Worm (Caenorhabditis elegans) whole organism, L1 larva: ENCODE measurements around the gene Y57G7A.1.

Experiments used
- C16A3.4 ChIP-seq: fragments of 150-350 bp; optimal IDR thresholded peaks from 2 replicates; lab custom pipeline; 2014; ENCODE audit warnings: missing biosample characterization, missing genetic modification characterization
- C34B4.2 ChIP-seq: sonication (generic microtip); optimal IDR thresholded peaks from 2 replicates; lab custom pipeline; 2017; ENCODE audit warnings: mild to moderate bottlenecking, missing genetic modification characterization, missing compliant biosample characterization
- F16B12.6 ChIP-seq: fragments of 150-350 bp; optimal IDR thresholded peaks from 2 replicates; lab custom pipeline; 2014; ENCODE audit warnings: missing biosample characterization, missing genetic modification characterization
- Y116A8C.19 ChIP-seq: sonication (generic microtip); optimal IDR thresholded peaks from 2 replicates; lab custom pipeline; 2016; ENCODE audit warnings: missing compliant biosample characterization, missing genetic modification characterization, borderline replicate concordance
- aha-1 ChIP-seq: fragments of 150-350 bp; optimal IDR thresholded peaks from 2 replicates; lab custom pipeline; 2014; ENCODE audit warnings: missing biosample characterization, missing genetic modification characterization
- aly-2 ChIP-seq: fragments of 150-350 bp; optimal IDR thresholded peaks from 2 replicates; lab custom pipeline; 2014; ENCODE audit warnings: missing biosample characterization, missing genetic modification characterization
- ama-1 ChIP-seq: fragments of 150-350 bp; optimal IDR thresholded peaks from 2 replicates; lab custom pipeline; 2014
- blmp-1 ChIP-seq: fragments of 150-350 bp; optimal IDR thresholded peaks from 2 replicates; lab custom pipeline; 2014; ENCODE audit warnings: missing biosample characterization, missing genetic modification characterization
- ceh-63 ChIP-seq: fragments of 200-800 bp; sonication (Bioruptor generic); optimal IDR thresholded peaks from 2 replicates; lab custom pipeline; 2018; ENCODE audit warnings: mild to moderate bottlenecking, missing genetic modification characterization, missing compliant biosample characterization
- ceh-8 ChIP-seq: fragments of 200-800 bp; sonication (Bioruptor generic); optimal IDR thresholded peaks from 2 replicates; lab custom pipeline; 2018; ENCODE audit warnings: mild to moderate bottlenecking, missing genetic modification characterization, moderate library complexity, missing compliant biosample characterization
- ceh-88 ChIP-seq: fragments of 200-800 bp; sonication (Bioruptor generic); IDR thresholded peaks from 2 replicates; pipeline ENCODE4 v1.3.6; 2022; ENCODE audit warnings: missing genetic modification characterization, missing compliant biosample characterization
- ces-1 ChIP-seq: fragments of 150-350 bp; optimal IDR thresholded peaks from 2 replicates; lab custom pipeline; 2014; ENCODE audit warnings: missing biosample characterization, missing genetic modification reagents, missing genetic modification characterization
- efl-1 ChIP-seq, 4 experiments: fragments of 150-350 bp; optimal IDR thresholded peaks in 3 of 4; peaks in 1 of 4; 1 replicate in 1 of 4; 2 replicates in 3 of 4; lab custom pipeline; 2014; ENCODE audit warnings: missing biosample characterization in 2 of 4, missing genetic modification characterization in 2 of 4, missing genetic modification reagents in 2 of 4
- egl-27 ChIP-seq, 2 experiments: fragments of 150-350 bp in 1 of 2; sonication (generic microtip); optimal IDR thresholded peaks; 3 replicates each; lab custom pipeline; 2017 to 2018; ENCODE audit warnings: missing biosample characterization in 2 of 2, missing genetic modification characterization in 2 of 2, missing genetic modification reagents in 2 of 2
- elt-2 ChIP-seq: sonication (generic microtip); optimal IDR thresholded peaks from 2 replicates; lab custom pipeline; 2016; ENCODE audit warnings: missing genetic modification characterization, mild to moderate bottlenecking, inconsistent platforms, missing compliant biosample characterization, missing genetic modification reagents
- elt-3 ChIP-seq, 6 experiments: fragments of 150-350 bp in 1 of 6; sonication (generic microtip); optimal IDR thresholded peaks; 2 replicates each; lab custom pipeline; 2017 to 2018; ENCODE audit warnings: missing biosample characterization in 6 of 6, missing genetic modification characterization in 6 of 6, inconsistent platforms in 1 of 6
- ets-5 ChIP-seq: fragments of 200-800 bp; sonication (Bioruptor generic); IDR thresholded peaks from 2 replicates; pipeline ENCODE4 v1.3.6; 2022; ENCODE audit warnings: missing genetic modification characterization, missing compliant biosample characterization
- fkh-4 ChIP-seq: sonication (generic microtip); optimal IDR thresholded peaks from 2 replicates; lab custom pipeline; 2016; ENCODE audit warnings: missing compliant biosample characterization, missing genetic modification characterization, borderline replicate concordance
- grh-1 ChIP-seq: fragments of 200-800 bp; sonication (Bioruptor generic); IDR thresholded peaks from 2 replicates; pipeline ENCODE4 v1.3.6; 2022; ENCODE audit warnings: missing genetic modification reagents, missing genetic modification characterization, missing compliant biosample characterization
- hlh-4 ChIP-seq: sonication (generic microtip); optimal IDR thresholded peaks from 2 replicates; lab custom pipeline; 2016; ENCODE audit warnings: mild to moderate bottlenecking, missing genetic modification characterization, missing compliant biosample characterization
- hpl-2 ChIP-seq: fragments of 150-350 bp; optimal IDR thresholded peaks from 2 replicates; lab custom pipeline; 2014; ENCODE audit warnings: missing biosample characterization, missing genetic modification reagents, missing genetic modification characterization
- irx-1 ChIP-seq: sonication (generic microtip); optimal IDR thresholded peaks from 2 replicates; lab custom pipeline; 2016; ENCODE audit warnings: missing genetic modification characterization, missing compliant biosample characterization
- lin-39 ChIP-seq: fragments of 150-350 bp; optimal IDR thresholded peaks from 2 replicates; lab custom pipeline; 2014; ENCODE audit warnings: missing biosample characterization, missing genetic modification reagents, missing genetic modification characterization
- lir-3 ChIP-seq: sonication (generic microtip); optimal IDR thresholded peaks from 2 replicates; lab custom pipeline; 2016; ENCODE audit warnings: mild to moderate bottlenecking, missing genetic modification characterization, moderate library complexity, missing compliant biosample characterization; ENCODE audit not compliant: poor library complexity
- mdl-1 ChIP-seq, 2 experiments: fragments of 150-350 bp; optimal IDR thresholded peaks; 2 replicates each; lab custom pipeline; 2014 to 2017; ENCODE audit warnings: missing biosample characterization in 2 of 2, missing genetic modification characterization in 2 of 2, inconsistent platforms in 1 of 2
- mef-2 ChIP-seq: fragments of 150-350 bp; optimal IDR thresholded peaks from 2 replicates; lab custom pipeline; 2014; ENCODE audit warnings: missing biosample characterization, missing genetic modification characterization
- mep-1 ChIP-seq: fragments of 150-350 bp; optimal IDR thresholded peaks from 2 replicates; lab custom pipeline; 2014; ENCODE audit warnings: missing biosample characterization, missing genetic modification characterization
- nhr-12 ChIP-seq: sonication (generic microtip); optimal IDR thresholded peaks from 2 replicates; lab custom pipeline; 2017; ENCODE audit warnings: missing biosample characterization, missing genetic modification characterization
- nhr-19 ChIP-seq: fragments of 200-800 bp; sonication (Bioruptor generic); conservative IDR thresholded peaks from 2 replicates; pipeline ENCODE4 v1.3.6; 2022; ENCODE audit warnings: missing genetic modification characterization, missing compliant biosample characterization
- nhr-20 ChIP-seq: sonication (generic microtip); optimal IDR thresholded peaks from 2 replicates; lab custom pipeline; 2016; ENCODE audit warnings: mild to moderate bottlenecking, missing genetic modification characterization, missing compliant biosample characterization
- nhr-237 ChIP-seq: fragments of 150-350 bp; optimal IDR thresholded peaks from 2 replicates; lab custom pipeline; 2014; ENCODE audit warnings: missing biosample characterization, missing genetic modification characterization
- nhr-47 ChIP-seq: sonication (generic microtip); optimal IDR thresholded peaks from 2 replicates; lab custom pipeline; 2016; ENCODE audit warnings: mild to moderate bottlenecking, missing genetic modification characterization, moderate library complexity, missing compliant biosample characterization
- nhr-71 ChIP-seq: sonication (generic microtip); optimal IDR thresholded peaks from 2 replicates; lab custom pipeline; 2016; ENCODE audit warnings: mild to moderate bottlenecking, missing genetic modification characterization, moderate library complexity, missing compliant biosample characterization
- nhr-84 ChIP-seq: sonication (generic microtip); optimal IDR thresholded peaks from 2 replicates; lab custom pipeline; 2017; ENCODE audit warnings: missing biosample characterization, missing genetic modification characterization
- nhr-85 ChIP-seq: sonication (generic microtip); peaks from one replicate; lab custom pipeline; 2016; ENCODE audit warnings: missing genetic modification characterization, inconsistent platforms, missing compliant biosample characterization
- nhr-90 ChIP-seq: sonication (generic microtip); optimal IDR thresholded peaks from 2 replicates; lab custom pipeline; 2016; ENCODE audit warnings: mild to moderate bottlenecking, missing genetic modification characterization, missing compliant biosample characterization; ENCODE audit not compliant: poor library complexity
- pax-3 ChIP-seq: fragments of 200-800 bp; sonication (Bioruptor generic); optimal IDR thresholded peaks from 2 replicates; lab custom pipeline; 2018; ENCODE audit warnings: mild to moderate bottlenecking, missing genetic modification characterization, moderate library complexity, missing compliant biosample characterization
- pqm-1 ChIP-seq: sonication (generic microtip); optimal IDR thresholded peaks from 3 replicates; lab custom pipeline; 2017; ENCODE audit warnings: missing biosample characterization, missing genetic modification characterization
- rnt-1 ChIP-seq: sonication (generic microtip); optimal IDR thresholded peaks from 2 replicates; lab custom pipeline; 2016; ENCODE audit warnings: mild to moderate bottlenecking, missing genetic modification characterization, moderate library complexity, missing compliant biosample characterization
- snpc-4 ChIP-seq: fragments of 150-350 bp; optimal IDR thresholded peaks from 2 replicates; lab custom pipeline; 2014; ENCODE audit warnings: missing biosample characterization, missing genetic modification characterization
- snu-23 ChIP-seq: sonication (generic microtip); optimal IDR thresholded peaks from 2 replicates; lab custom pipeline; 2016; ENCODE audit warnings: missing genetic modification characterization, missing compliant biosample characterization
- sptf-1 ChIP-seq: fragments of 150-350 bp; optimal IDR thresholded peaks from 2 replicates; lab custom pipeline; 2014; ENCODE audit warnings: missing biosample characterization, missing genetic modification characterization
- swsn-7 ChIP-seq: sonication (generic microtip); optimal IDR thresholded peaks from 2 replicates; lab custom pipeline; 2016; ENCODE audit warnings: missing genetic modification characterization, missing compliant biosample characterization
- unc-130 ChIP-seq: fragments of 150-350 bp; optimal IDR thresholded peaks from 2 replicates; lab custom pipeline; 2017; ENCODE audit warnings: missing biosample characterization, missing genetic modification characterization, inconsistent platforms
- unc-86 ChIP-seq: sonication (generic microtip); optimal IDR thresholded peaks from 2 replicates; lab custom pipeline; 2016; ENCODE audit warnings: missing genetic modification characterization, missing compliant biosample characterization
- unc-98 ChIP-seq: fragments of 200-800 bp; sonication (Bioruptor generic); IDR thresholded peaks from 2 replicates; pipeline ENCODE4 v1.3.6; 2022; ENCODE audit warnings: missing genetic modification characterization, missing compliant biosample characterization
- vab-15 ChIP-seq: sonication (generic microtip); optimal IDR thresholded peaks from 2 replicates; lab custom pipeline; 2017; ENCODE audit warnings: missing genotype, mild to moderate bottlenecking, missing genetic modification characterization, missing compliant biosample characterization
- xbp-1 ChIP-seq: sonication (generic microtip); optimal IDR thresholded peaks from 2 replicates; lab custom pipeline; 2016; ENCODE audit warnings: missing genetic modification characterization, missing compliant biosample characterization
- zip-4 ChIP-seq: fragments of 200-800 bp; sonication (Bioruptor generic); optimal IDR thresholded peaks from 2 replicates; lab custom pipeline; 2018; ENCODE audit warnings: mild to moderate bottlenecking, missing genetic modification characterization, moderate library complexity, missing compliant biosample characterization
- ztf-11 ChIP-seq, 2 experiments: sonication (generic microtip); optimal IDR thresholded peaks; 2 replicates each; lab custom pipeline; 2016 to 2017; ENCODE audit warnings: missing genetic modification characterization in 2 of 2, missing biosample characterization in 1 of 2, missing compliant biosample characterization in 1 of 2

Y57G7A.1 gene

DNA sequence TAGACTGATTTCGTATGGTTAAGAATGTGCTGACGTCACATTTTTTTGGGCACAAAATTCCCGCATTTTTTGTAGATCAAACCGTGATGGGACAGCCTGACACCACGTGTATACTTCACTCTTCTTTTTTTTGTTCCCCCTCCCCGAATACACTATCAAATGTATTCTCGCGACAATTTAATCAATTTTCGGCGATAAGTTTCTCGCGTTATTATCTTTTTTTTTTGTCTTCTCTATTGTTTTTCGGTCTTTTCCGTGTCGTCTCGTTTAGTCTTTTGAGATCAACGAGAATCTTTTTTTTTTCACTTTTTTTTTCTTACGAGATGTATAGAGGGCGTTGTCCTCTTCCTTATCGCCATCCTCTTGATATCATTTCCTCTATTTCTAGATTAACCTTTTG, 17.0 kb downstream of the Y57G7A.1 start (continued):
- no peak for TF ChIP-seq nhr-84 (tag; lab: Kevin White, UChicago)
- TF ChIP-seq elt-3 (tag; optimal IDR thresholded peaks at IDR 0.05; lab: Kevin White, UChicago): peak in 3 of 6 experiments; percentile 7 to 65 (median 17)
- no peak for TF ChIP-seq egl-27 (tag; optimal IDR thresholded peaks at IDR 0.05; lab: Kevin White, UChicago)
- no peak for TF ChIP-seq aha-1
- no peak for TF ChIP-seq unc-130 (tag; lab: Kevin White, UChicago)

DNA sequence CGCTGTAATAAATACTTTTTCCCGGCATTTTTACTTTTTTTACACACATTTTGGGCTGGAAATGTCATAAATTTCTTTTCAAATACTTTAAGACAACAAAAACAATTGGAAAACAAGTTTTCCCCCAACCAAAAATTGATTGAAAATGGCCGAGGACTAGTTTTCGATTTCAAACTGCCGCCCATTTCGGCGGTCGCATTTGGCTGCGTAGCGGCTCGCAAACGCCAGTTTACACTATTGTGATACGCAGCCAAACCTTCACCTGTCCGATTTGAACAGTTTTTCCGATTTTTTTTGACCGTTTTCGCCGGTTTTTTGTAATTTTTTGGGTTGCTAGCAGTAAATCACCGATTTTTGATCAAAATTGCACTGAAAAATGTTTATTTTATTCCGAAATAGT, 22.1 kb downstream of the Y57G7A.1 start:
- TF ChIP-seq nhr-20 (peak; percentile 96), hlh-4 (tag; lab: Kevin White, UChicago) (no peak), blmp-1 (tag; lab: Kevin White, UChicago) (peak; percentile 88), ets-5 (no peak), unc-130 (tag; lab: Kevin White, UChicago) (peak; percentile 91), fkh-4 (tag; lab: Kevin White, UChicago) (no peak), C16A3.4 (tag; lab: Kevin White, UChicago) (peak; percentile 98), ceh-8 (GFP tag; lab: Kevin White, UChicago) (peak; percentile 86), pqm-1 (tag; lab: Kevin White, UChicago) (peak; percentile 68), lir-3 (tag; lab: Kevin White, UChicago) (peak; percentile 78), nhr-237 (peak; percentile 84), unc-86 (tag; lab: Kevin White, UChicago) (peak; percentile 93), ceh-63 (GFP tag; lab: Kevin White, UChicago) (no peak), grh-1 (GFP tag; lab: Robert Waterston, UW) (peak; percentile 97), nhr-47 (tag; lab: Kevin White, UChicago) (peak; percentile 97), elt-2 (tag; lab: Kevin White, UChicago) (peak; percentile 91), nhr-71 (tag; lab: Kevin White, UChicago) (peak; percentile 98), nhr-90 (tag; lab: Kevin White, UChicago) (peak; percentile 97), nhr-84 (tag; lab: Kevin White, UChicago) (peak; percentile 72), aha-1 (peak; percentile 80), ztf-11 (tag; optimal IDR thresholded peaks at IDR 0.05; lab: Kevin White, UChicago) (peak; percentile 23 to 90), Y116A8C.19 (tag; lab: Kevin White, UChicago) (no peak), xbp-1 (tag; lab: Kevin White, UChicago) (peak; percentile 96), pax-3 (tag; lab: Kevin White, UChicago) (peak; percentile 92), rnt-1 (tag; lab: Kevin White, UChicago) (peak; percentile 98), mdl-1 (tag; optimal IDR thresholded peaks at IDR 0.05; lab: Kevin White, UChicago) (peak in 1 of 2 experiments; percentile 92), snpc-4 (tag; lab: Kevin White, UChicago) (peak; percentile 80), vab-15 (tag; lab: Kevin White, UChicago) (peak; percentile 91), zip-4 (GFP tag; lab: Kevin White, UChicago) (peak; percentile 85), hpl-2 (GFP tag; lab: Kevin White, UChicago) (peak; percentile 78), efl-1 (optimal IDR thresholded peaks at IDR 0.05; lab: Kevin White, UChicago) (peak; percentile 96 to 99), efl-1 (GFP tag; optimal IDR thresholded peaks at IDR 0.05 in 1 of 2; lab: Kevin White, UChicago) (peak; percentile 99 to 100), lin-39 (tag; lab: Kevin White, UChicago) (peak; percentile 85), aly-2 (tag; lab: Kevin White, UChicago) (peak; percentile 84), ceh-88 (peak; percentile 84), irx-1 (tag; lab: Kevin White, UChicago) (peak; percentile 88), mep-1 (tag; lab: Kevin White, UChicago) (peak; percentile 97), snu-23 (GFP tag; lab: Kevin White, UChicago) (peak; percentile 97), F16B12.6 (peak; percentile 65), swsn-7 (tag; lab: Kevin White, UChicago) (peak; percentile 96), nhr-19 (GFP tag; lab: Robert Waterston, UW) (peak; percentile 96), unc-98 (GFP tag; lab: Robert Waterston, UW) (peak; percentile 70; the same call in 1 of the 2 replicates), C34B4.2 (tag; lab: Kevin White, UChicago) (peak; percentile 44), nhr-12 (tag; lab: Kevin White, UChicago) (no peak), sptf-1 (tag; lab: Kevin White, UChicago) (no peak), mef-2 (peak; percentile 68), nhr-85 (tag; lab: Kevin White, UChicago) (peak; percentile 97), ces-1 (GFP tag; lab: Kevin White, UChicago) (no peak), ama-1 (lab: Kevin White, UChicago) (peak; percentile 72)
